Fruit fly (Drosophila melanogaster): ENCODE data around the gene soti.

DNA sequence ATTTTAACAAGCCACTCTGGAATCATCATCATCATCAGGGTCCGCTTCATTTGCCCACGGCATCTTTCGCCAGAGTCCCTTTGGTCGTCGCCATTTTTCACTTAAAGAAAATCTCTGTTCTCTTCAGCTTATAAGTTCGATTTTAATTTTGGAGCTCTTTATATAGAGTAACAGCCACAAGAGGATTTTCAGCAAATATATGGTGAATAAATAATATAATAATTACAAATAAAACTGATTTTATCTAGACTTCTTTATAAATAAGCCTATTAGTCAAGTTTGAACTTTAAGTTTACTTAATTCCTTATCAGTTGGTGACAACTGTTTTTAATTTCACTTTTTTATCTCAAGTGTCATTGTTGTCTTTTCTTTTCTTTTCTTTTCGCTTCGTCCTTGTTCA is 33.0 kb downstream of the soti start:
- TF ChIP-seq Eip93F (GFP tag; optimal IDR thresholded peaks at IDR 0.05) (no peak), Hr39 (GFP tag; optimal IDR thresholded peaks at IDR 0.05) (no peak), Sox15 (GFP tag; optimal IDR thresholded peaks at IDR 0.05) (no peak), CG11294 (GFP tag; IDR thresholded peaks at IDR 0.05) (no peak), ss (GFP tag; optimal IDR thresholded peaks at IDR 0.05) (no peak), Sox102F (GFP tag; optimal IDR thresholded peaks at IDR 0.05) (no peak), achi (GFP tag; optimal IDR thresholded peaks at IDR 0.05) (no peak), CG6808 (GFP tag; optimal IDR thresholded peaks at IDR 0.05) (no peak), CG3032 (tag; optimal IDR thresholded peaks at IDR 0.05) (no peak), fd59A (GFP tag; optimal IDR thresholded peaks at IDR 0.05) (no peak), CG6854 (GFP tag; optimal IDR thresholded peaks at IDR 0.05) (no peak)

Measured in whole organism, prepupa.